Fruit fly (Drosophila melanogaster) whole organism, embryonic: ENCODE results near the gene ClpX.
A peak's percentile ranks its signal among the peaks of the same experiment; 100 is the strongest.

Experiments used
- C15 ChIP-seq: fragments of 200-800 bp; sonication (Bioruptor generic); IDR thresholded peaks from 3 replicates; pipeline ENCODE4 v1.3.6; 2022; ENCODE audit warnings: missing biosample characterization, missing genetic modification characterization
- CG10321 ChIP-seq: fragments of 200-800 bp; sonication (Bioruptor generic); IDR thresholded peaks from 2 replicates; pipeline ENCODE4 v1.3.6; 2022; ENCODE audit warnings: missing biosample characterization, missing genetic modification characterization
- CG11560 ChIP-seq: fragments of 200-800 bp; sonication (Bioruptor generic); IDR thresholded peaks from 3 replicates; pipeline ENCODE4 v1.3.6; 2022; ENCODE audit warnings: missing biosample characterization, missing genetic modification characterization
- CG13775 ChIP-seq: fragments of 200-800 bp; sonication (Bioruptor generic); optimal IDR thresholded peaks from 3 replicates; lab custom pipeline; 2017; ENCODE audit warnings: missing biosample characterization, mild to moderate bottlenecking, missing genetic modification characterization
- CG14667 ChIP-seq: fragments of 200-800 bp; sonication (Bioruptor generic); IDR thresholded peaks from 2 replicates; pipeline ENCODE4 v1.3.6; 2022; ENCODE audit warnings: missing biosample characterization, missing genetic modification characterization
- CG14710 ChIP-seq: fragments of 200-800 bp; sonication (Bioruptor generic); optimal IDR thresholded peaks from 3 replicates; lab custom pipeline; 2019; ENCODE audit warnings: missing biosample characterization, mild to moderate bottlenecking, missing genetic modification characterization, moderate library complexity
- CG14965 ChIP-seq: fragments of 200-800 bp; sonication (Bioruptor generic); optimal IDR thresholded peaks from 2 replicates; lab custom pipeline; 2016; ENCODE audit warnings: missing biosample characterization, missing genetic modification characterization, borderline replicate concordance
- CG15269 ChIP-seq: fragments of 200-800 bp; sonication (Bioruptor generic); optimal IDR thresholded peaks from 2 replicates; lab custom pipeline; 2018; ENCODE audit warnings: missing biosample characterization, mild to moderate bottlenecking, missing genetic modification characterization, moderate library complexity
- CG17802 ChIP-seq: fragments of 200-800 bp; sonication (Bioruptor generic); optimal IDR thresholded peaks from 2 replicates; lab custom pipeline; 2018; ENCODE audit warnings: missing biosample characterization, mild to moderate bottlenecking, missing genetic modification characterization, moderate library complexity
- CG34422 ChIP-seq: fragments of 200-800 bp; sonication (Bioruptor generic); IDR thresholded peaks from 3 replicates; pipeline ENCODE4 v1.3.6; 2022; ENCODE audit warnings: missing biosample characterization, missing genetic modification characterization
- CG3847 ChIP-seq: fragments of 200-800 bp; sonication (Bioruptor generic); IDR thresholded peaks from 2 replicates; pipeline ENCODE4 v1.3.6; 2022; ENCODE audit warnings: missing biosample characterization, missing genetic modification characterization
- CG4424 ChIP-seq: fragments of 200-800 bp; sonication (Bioruptor generic); optimal IDR thresholded peaks from 3 replicates; lab custom pipeline; 2016; ENCODE audit warnings: missing biosample characterization, missing genetic modification characterization
- CG4707 ChIP-seq: fragments of 200-800 bp; sonication (Bioruptor generic); optimal IDR thresholded peaks from 2 replicates; lab custom pipeline; 2018; ENCODE audit warnings: missing biosample characterization, mild to moderate bottlenecking, missing genetic modification characterization, moderate library complexity
- CG5245 ChIP-seq: fragments of 200-800 bp; sonication (Bioruptor generic); optimal IDR thresholded peaks from 3 replicates; lab custom pipeline; 2016; ENCODE audit warnings: missing biosample characterization, missing genetic modification characterization
- CG6791 ChIP-seq: fragments of 200-800 bp; sonication (Bioruptor generic); IDR thresholded peaks from 3 replicates; pipeline ENCODE4 v1.3.6; 2022; ENCODE audit warnings: missing biosample characterization, missing genetic modification characterization; ENCODE audit not compliant: partially characterized antibody
- CG8089 ChIP-seq: fragments of 200-800 bp; sonication (Bioruptor generic); optimal IDR thresholded peaks from 3 replicates; lab custom pipeline; 2016; ENCODE audit warnings: missing biosample characterization, missing genetic modification characterization
- CG8290 ChIP-seq, 3 experiments: fragments of 200-800 bp; sonication (Bioruptor generic); optimal IDR thresholded peaks; 2 replicates each; lab custom pipeline; 2016 to 2019; ENCODE audit warnings: missing biosample characterization in 3 of 3, missing genetic modification characterization in 3 of 3, mild to moderate bottlenecking in 2 of 3, moderate library complexity in 1 of 3
- CG9215 ChIP-seq: fragments of 200-800 bp; sonication (Bioruptor generic); IDR thresholded peaks from 2 replicates; pipeline ENCODE4 v1.3.6; 2022; ENCODE audit warnings: missing biosample characterization, missing genetic modification characterization
- Deaf1 ChIP-seq: fragments of 200-800 bp; optimal IDR thresholded peaks from 3 replicates; lab custom pipeline; 2019; ENCODE audit warnings: missing biosample characterization, mild to moderate bottlenecking, missing genetic modification characterization, moderate library complexity
- Gsc ChIP-seq: fragments of 200-800 bp; sonication (Bioruptor generic); IDR thresholded peaks from 2 replicates; pipeline ENCODE4 v1.3.6; 2022; ENCODE audit warnings: missing biosample characterization, missing genetic modification characterization
- HLHmδ ChIP-seq: fragments of 200-800 bp; sonication (Bioruptor generic); optimal IDR thresholded peaks from 2 replicates; lab custom pipeline; 2018; ENCODE audit warnings: missing biosample characterization, mild to moderate bottlenecking, missing genetic modification characterization, moderate library complexity
- HmgZ ChIP-seq: fragments of 200-800 bp; sonication (Bioruptor generic); optimal IDR thresholded peaks from 2 replicates; lab custom pipeline; 2018; ENCODE audit warnings: missing biosample characterization, mild to moderate bottlenecking, missing genetic modification characterization
- Hmx ChIP-seq: fragments of 200-800 bp; sonication (Bioruptor generic); optimal IDR thresholded peaks from 2 replicates; lab custom pipeline; 2016; ENCODE audit warnings: missing biosample characterization, missing genetic modification characterization
- Nf-YB ChIP-seq: fragments of 200-800 bp; sonication (Bioruptor generic); optimal IDR thresholded peaks from 3 replicates; lab custom pipeline; 2019; ENCODE audit warnings: missing biosample characterization, mild to moderate bottlenecking, missing genetic modification characterization, moderate library complexity
- Sry-β ChIP-seq: fragments of 200-800 bp; sonication (Bioruptor generic); optimal IDR thresholded peaks from 2 replicates; lab custom pipeline; 2018; ENCODE audit warnings: missing biosample characterization, mild to moderate bottlenecking, missing genetic modification characterization, moderate library complexity
- Vsx1 ChIP-seq: fragments of 200-800 bp; sonication (Bioruptor generic); optimal IDR thresholded peaks from 2 replicates; lab custom pipeline; 2017; ENCODE audit warnings: missing biosample characterization, mild to moderate bottlenecking, missing genetic modification characterization, missing genetic modification reagents
- ab ChIP-seq: fragments of 200-800 bp; sonication (Bioruptor generic); optimal IDR thresholded peaks from 2 replicates; lab custom pipeline; 2016; ENCODE audit warnings: missing biosample characterization, missing genetic modification characterization
- ara ChIP-seq: fragments of 200-800 bp; sonication (Bioruptor generic); IDR thresholded peaks from 2 replicates; pipeline ENCODE4 v1.3.6; 2022; ENCODE audit warnings: missing biosample characterization, missing genetic modification characterization
- ase ChIP-seq: fragments of 200-800 bp; sonication (Bioruptor generic); IDR thresholded peaks from 3 replicates; pipeline ENCODE4 v1.3.6; 2022; ENCODE audit warnings: missing biosample characterization, missing genetic modification characterization
- cad ChIP-seq: fragments of >200 bp; optimal IDR thresholded peaks from 2 replicates; lab custom pipeline; 2017; ENCODE audit warnings: missing biosample characterization, missing genetic modification characterization
- cg ChIP-seq: fragments of 200-800 bp; sonication (Bioruptor generic); optimal IDR thresholded peaks from 3 replicates; lab custom pipeline; 2019; ENCODE audit warnings: missing biosample characterization, mild to moderate bottlenecking, missing genetic modification characterization, moderate library complexity
- crc ChIP-seq: fragments of 200-800 bp; sonication (Bioruptor generic); optimal IDR thresholded peaks from 2 replicates; lab custom pipeline; 2016; ENCODE audit warnings: missing biosample characterization, missing genetic modification characterization
- crp ChIP-seq, 2 experiments: fragments of 200-800 bp; sonication (Bioruptor generic); optimal IDR thresholded peaks; 2 replicates in 1 of 2; 3 replicates in 1 of 2; lab custom pipeline; 2017; ENCODE audit warnings: missing biosample characterization in 2 of 2, missing genetic modification characterization in 2 of 2, mild to moderate bottlenecking in 1 of 2, moderate library complexity in 1 of 2
- dysf ChIP-seq: fragments of 200-800 bp; sonication (Bioruptor generic); IDR thresholded peaks from 3 replicates; pipeline ENCODE4 v1.3.6; 2022; ENCODE audit warnings: missing biosample characterization, missing genetic modification characterization
- fd96Cb ChIP-seq: fragments of 200-800 bp; sonication (Bioruptor generic); optimal IDR thresholded peaks from 2 replicates; lab custom pipeline; 2018; ENCODE audit warnings: missing biosample characterization, mild to moderate bottlenecking, missing genetic modification characterization, moderate library complexity
- jing ChIP-seq: fragments of 200-800 bp; sonication (Bioruptor generic); optimal IDR thresholded peaks from 2 replicates; lab custom pipeline; 2018; ENCODE audit warnings: missing biosample characterization, mild to moderate bottlenecking, missing genetic modification characterization
- phol ChIP-seq: fragments of 200-800 bp; sonication (Bioruptor generic); optimal IDR thresholded peaks from 3 replicates; lab custom pipeline; 2018; ENCODE audit warnings: missing biosample characterization, mild to moderate bottlenecking, missing genetic modification characterization, moderate library complexity
- salm ChIP-seq: fragments of 200-800 bp; sonication (Bioruptor generic); optimal IDR thresholded peaks from 2 replicates; lab custom pipeline; 2018; ENCODE audit warnings: missing biosample characterization, mild to moderate bottlenecking, missing genetic modification characterization
- sens-2 ChIP-seq: fragments of 200-800 bp; sonication (Bioruptor generic); IDR thresholded peaks from 2 replicates; pipeline ENCODE4 v1.3.6; 2022; ENCODE audit warnings: missing biosample characterization, missing genetic modification characterization
- slbo ChIP-seq: fragments of 200-800 bp; sonication (Bioruptor generic); IDR thresholded peaks from 2 replicates; pipeline ENCODE4 v1.3.6; 2022; ENCODE audit warnings: missing biosample characterization, missing genetic modification characterization
- tin ChIP-seq: fragments of 200-800 bp; sonication (Bioruptor generic); optimal IDR thresholded peaks from 3 replicates; lab custom pipeline; 2016; ENCODE audit warnings: missing biosample characterization, missing genetic modification characterization
- ttk ChIP-seq: fragments of 200-800 bp; sonication (Bioruptor generic); IDR thresholded peaks from 2 replicates; pipeline ENCODE4 v2.1.2; 2022; ENCODE audit warnings: missing biosample characterization, missing genetic modification characterization
- vnd ChIP-seq: fragments of 200-800 bp; sonication (Bioruptor generic); IDR thresholded peaks from 3 replicates; pipeline ENCODE4 v1.3.6; 2022; ENCODE audit warnings: missing biosample characterization, missing genetic modification characterization; ENCODE audit not compliant: partially characterized antibody
- wdn ChIP-seq: fragments of 200-800 bp; sonication (Bioruptor generic); IDR thresholded peaks from 2 replicates; pipeline ENCODE4 v1.3.6; 2022; ENCODE audit warnings: missing biosample characterization, missing genetic modification characterization
- zen2 ChIP-seq: fragments of 200-800 bp; sonication (Bioruptor generic); IDR thresholded peaks from 3 replicates; pipeline ENCODE4 v1.3.6; 2022; ENCODE audit warnings: missing biosample characterization, missing genetic modification characterization; ENCODE audit not compliant: partially characterized antibody
- zf30C ChIP-seq: fragments of 200-800 bp; sonication (Bioruptor generic); optimal IDR thresholded peaks from 3 replicates; lab custom pipeline; 2018; ENCODE audit warnings: missing biosample characterization, mild to moderate bottlenecking, missing genetic modification characterization
- zfh1 ChIP-seq: fragments of 200-800 bp; sonication (Bioruptor generic); IDR thresholded peaks from 3 replicates; pipeline ENCODE4 v1.3.6; 2022; ENCODE audit warnings: missing biosample characterization, missing genetic modification characterization
- zfh2 ChIP-seq: fragments of 200-800 bp; sonication (Bioruptor generic); optimal IDR thresholded peaks from 2 replicates; lab custom pipeline; 2016; ENCODE audit warnings: missing biosample characterization, missing genetic modification characterization

Gene ClpX

DNA sequence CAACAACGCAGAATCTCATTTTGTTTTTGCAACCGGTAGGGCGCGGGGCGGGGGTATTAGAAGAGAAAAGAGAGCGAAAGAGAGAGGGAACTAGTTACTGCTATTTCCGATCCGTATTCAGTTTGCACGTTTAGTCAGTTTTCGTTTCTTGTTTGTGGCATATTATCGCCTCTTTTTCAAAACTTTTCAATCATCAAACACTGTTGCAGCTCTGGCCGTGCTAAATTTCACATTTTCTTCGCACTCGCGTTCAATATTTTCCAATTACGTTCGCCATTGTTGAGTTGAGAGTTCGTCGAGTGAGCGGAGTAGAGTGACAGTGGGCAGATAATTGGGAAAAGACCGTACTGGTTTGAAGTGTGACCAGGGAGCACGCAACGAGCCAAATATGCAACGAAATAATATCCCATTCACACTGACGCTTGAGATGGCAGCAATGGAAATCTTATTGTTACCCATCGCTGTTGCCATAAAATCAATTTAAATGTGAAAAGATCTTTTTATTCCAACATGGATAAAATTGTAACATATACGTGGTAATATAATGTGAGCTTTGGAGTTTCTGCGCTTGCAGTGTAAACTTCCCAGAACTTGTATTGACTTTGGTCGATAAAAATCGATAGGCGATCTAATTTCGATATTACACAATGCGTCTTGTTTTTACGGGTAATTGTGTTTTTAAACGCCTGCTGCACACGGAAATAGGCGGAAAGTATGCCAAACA is 42.3 kb downstream of the ClpX start, which contains the start of the genes Ire1 and Mrm2 (continued):
- TF ChIP-seq Sry-β (GFP tag; lab: Kevin White, UChicago) (peak; percentile 54), ttk (GFP tag; lab: Robert Waterston, UW) (peak; percentile 81), HLHmδ (GFP tag; lab: Kevin White, UChicago) (peak; percentile 54), ab (peak; percentile 87), phol (tag; lab: Kevin White, UChicago) (peak; percentile 91), cad (no peak), ase (GFP tag; lab: Robert Waterston, UW) (peak; percentile 59; the same call in 1 of the 3 replicates), CG4707 (GFP tag; lab: Kevin White, UChicago) (peak; percentile 84), CG6791 (GFP tag; lab: Robert Waterston, UW) (peak; percentile 74; the same call in 2 of the 3 replicates), zf30C (GFP tag; lab: Kevin White, UChicago) (no peak), C15 (GFP tag; lab: Robert Waterston, UW) (no peak), CG15269 (tag; lab: Kevin White, UChicago) (peak; percentile 79), CG9215 (GFP tag; lab: Robert Waterston, UW) (peak; percentile 78), zfh2 (GFP tag; lab: Kevin White, UChicago) (peak; percentile 89), CG14965 (GFP tag; lab: Kevin White, UChicago) (no peak), CG8290 (GFP tag; optimal IDR thresholded peaks at IDR 0.05; lab: Kevin White, UChicago) (peak; percentile 96), CG8290 (tag; optimal IDR thresholded peaks at IDR 0.05; lab: Kevin White, UChicago) (peak; percentile 88 to 93), CG14710 (tag; lab: Kevin White, UChicago) (peak; percentile 94), tin (GFP tag; lab: Kevin White, UChicago) (peak; percentile 78), Vsx1 (GFP tag; lab: Kevin White, UChicago) (no peak), cg (no peak), CG5245 (GFP tag; lab: Kevin White, UChicago) (peak; percentile 60), Gsc (peak; percentile 58; the same call in 1 of the 2 replicates), crc (GFP tag; lab: Kevin White, UChicago) (peak; percentile 67), HmgZ (tag; lab: Kevin White, UChicago) (peak; percentile 86), CG13775 (GFP tag; lab: Kevin White, UChicago) (peak; percentile 84), CG14667 (peak; percentile 68), CG11560 (tag; lab: Robert Waterston, UW) (peak; percentile 64; the same call in 1 of the 3 replicates), Hmx (GFP tag; lab: Kevin White, UChicago) (peak; percentile 3), CG10321 (GFP tag; lab: Robert Waterston, UW) (no peak), zen2 (no peak), sens-2 (GFP tag; lab: Robert Waterston, UW) (no peak), CG8089 (GFP tag; lab: Kevin White, UChicago) (peak; percentile 61), jing (peak; percentile 59), zfh1 (GFP tag; lab: Robert Waterston, UW) (peak; percentile 78; the same call in 2 of the 3 replicates), CG34422 (peak; percentile 78), CG4424 (peak; percentile 76), salm (tag; lab: Kevin White, UChicago) (peak; percentile 21), Deaf1 (tag; lab: Kevin White, UChicago) (peak; percentile 29), vnd (GFP tag; lab: Robert Waterston, UW) (peak; percentile 62; the same call in 2 of the 3 replicates), fd96Cb (peak; percentile 74), wdn (peak; percentile 49; the same call in 1 of the 2 replicates), Nf-YB (GFP tag; lab: Kevin White, UChicago) (peak; percentile 55), crp (GFP tag; optimal IDR thresholded peaks at IDR 0.05; lab: Kevin White, UChicago) (peak in 1 of 2 experiments; percentile 51), slbo (GFP tag; lab: Robert Waterston, UW) (peak; percentile 93), dysf (GFP tag; lab: Robert Waterston, UW) (peak; percentile 84), CG3847 (peak; percentile 91), ara (GFP tag; lab: Robert Waterston, UW) (peak; percentile 65; the same call in 1 of the 2 replicates), CG17802 (tag; lab: Kevin White, UChicago) (peak; percentile 94)
